Fruit fly (Drosophila melanogaster) whole organism, prepupa: ENCODE data around the gene CG6454.

Experiments
- Blimp-1 ChIP-seq: fragments of 200-800 bp; sonication (Bioruptor generic); optimal IDR thresholded peaks from 3 replicates; lab custom pipeline; 2017; ENCODE audit warnings: missing biosample characterization, missing genetic modification characterization, mild to moderate bottlenecking, moderate library complexity, missing genetic modification reagents
- CG3032 ChIP-seq: fragments of 200-800 bp; optimal IDR thresholded peaks from 2 replicates; lab custom pipeline; 2019; ENCODE audit warnings: missing biosample characterization, mild to moderate bottlenecking, missing genetic modification characterization, moderate library complexity
- CG7368 ChIP-seq: fragments of 200-800 bp; sonication (Bioruptor generic); optimal IDR thresholded peaks from 3 replicates; lab custom pipeline; 2016; ENCODE audit warnings: missing biosample characterization, missing genetic modification characterization
- salr ChIP-seq, 2 experiments: fragments of 200-800 bp; sonication (Bioruptor generic); optimal IDR thresholded peaks; 3 replicates each; lab custom pipeline; 2016 to 2018; ENCODE audit warnings: missing biosample characterization in 2 of 2, missing genetic modification characterization in 2 of 2, mild to moderate bottlenecking in 1 of 2

- TF ChIP-seq CG7368 (GFP tag; lab: Kevin White, UChicago) (no peak), salr (GFP tag; optimal IDR thresholded peaks at IDR 0.05; lab: Kevin White, UChicago) (no peak), CG3032 (tag; lab: Kevin White, UChicago) (no peak), Blimp-1 (GFP tag; lab: Kevin White, UChicago) (no peak)
Measured at dm6 chr3R:24357698-24358097, 8.7 kb downstream of the CG6454 start, which contains the start of gene Golgin84.
